Fruit fly (Drosophila melanogaster) whole organism, embryonic: Measurements from ENCODE around the gene pes.

Source experiments
- Abd-B ChIP-seq: fragments of 200-800 bp; sonication (Bioruptor generic); optimal IDR thresholded peaks from 2 replicates; lab custom pipeline; 2018; ENCODE audit warnings: missing biosample characterization, mild to moderate bottlenecking, missing genetic modification characterization, moderate library complexity
- Asciz ChIP-seq: fragments of 200-800 bp; sonication (Bioruptor generic); optimal IDR thresholded peaks from 2 replicates; lab custom pipeline; 2017; ENCODE audit warnings: missing biosample characterization, mild to moderate bottlenecking, missing genetic modification characterization, missing genetic modification reagents
- CG11560 ChIP-seq: fragments of 200-800 bp; sonication (Bioruptor generic); IDR thresholded peaks from 3 replicates; pipeline ENCODE4 v1.3.6; 2022; ENCODE audit warnings: missing biosample characterization, missing genetic modification characterization
- CG11695 ChIP-seq: fragments of 200-800 bp; sonication (Bioruptor generic); IDR thresholded peaks from 3 replicates; pipeline ENCODE4 v1.3.6; 2022; ENCODE audit warnings: missing biosample characterization, missing genetic modification characterization
- CG12219 ChIP-seq: fragments of 200-800 bp; sonication (Bioruptor generic); optimal IDR thresholded peaks from 3 replicates; lab custom pipeline; 2018; ENCODE audit warnings: missing biosample characterization, mild to moderate bottlenecking, missing genetic modification characterization
- CG12659 ChIP-seq: fragments of 200-800 bp; sonication (Bioruptor generic); optimal IDR thresholded peaks from 3 replicates; lab custom pipeline; 2017; ENCODE audit warnings: mild to moderate bottlenecking, missing biosample characterization, missing genetic modification reagents, missing genetic modification characterization
- CG13287 ChIP-seq: fragments of 200-800 bp; sonication (Bioruptor generic); IDR thresholded peaks from 2 replicates; pipeline ENCODE4 v1.3.6; 2022; ENCODE audit warnings: missing biosample characterization, missing genetic modification characterization; ENCODE audit not compliant: partially characterized antibody
- CG13775 ChIP-seq: fragments of 200-800 bp; sonication (Bioruptor generic); optimal IDR thresholded peaks from 3 replicates; lab custom pipeline; 2017; ENCODE audit warnings: missing biosample characterization, mild to moderate bottlenecking, missing genetic modification characterization
- CG14965 ChIP-seq: fragments of 200-800 bp; sonication (Bioruptor generic); optimal IDR thresholded peaks from 2 replicates; lab custom pipeline; 2016; ENCODE audit warnings: missing biosample characterization, missing genetic modification characterization, borderline replicate concordance
- CG15011 ChIP-seq: fragments of 200-800 bp; sonication (Bioruptor generic); optimal IDR thresholded peaks from 3 replicates; lab custom pipeline; 2018; ENCODE audit warnings: missing biosample characterization, mild to moderate bottlenecking, missing genetic modification characterization
- CG15514 ChIP-seq: fragments of 200-800 bp; sonication (Bioruptor generic); optimal IDR thresholded peaks from 3 replicates; lab custom pipeline; 2017; ENCODE audit warnings: missing biosample characterization, missing genetic modification characterization, mild to moderate bottlenecking, moderate library complexity, missing genetic modification reagents
- CG15601 ChIP-seq: fragments of 200-800 bp; sonication (Bioruptor generic); optimal IDR thresholded peaks from 3 replicates; lab custom pipeline; 2019; ENCODE audit warnings: missing biosample characterization, mild to moderate bottlenecking, missing genetic modification characterization, moderate library complexity
- CG1647 ChIP-seq: fragments of 200-800 bp; sonication (Bioruptor generic); optimal IDR thresholded peaks from 3 replicates; lab custom pipeline; 2016; ENCODE audit warnings: missing biosample characterization, missing genetic modification characterization
- CG18619 ChIP-seq: fragments of 200-800 bp; sonication (Bioruptor generic); optimal IDR thresholded peaks from 3 replicates; lab custom pipeline; 2017; ENCODE audit warnings: missing biosample characterization, mild to moderate bottlenecking, missing genetic modification characterization
- CG32772 ChIP-seq: fragments of 200-800 bp; sonication (Bioruptor generic); IDR thresholded peaks from 2 replicates; pipeline ENCODE4 v1.3.6; 2022; ENCODE audit warnings: missing biosample characterization, missing genetic modification characterization
- CG34422 ChIP-seq: fragments of 200-800 bp; sonication (Bioruptor generic); IDR thresholded peaks from 3 replicates; pipeline ENCODE4 v1.3.6; 2022; ENCODE audit warnings: missing biosample characterization, missing genetic modification characterization
- CG4282 ChIP-seq: fragments of 200-800 bp; sonication (Bioruptor generic); optimal IDR thresholded peaks from 2 replicates; lab custom pipeline; 2016; ENCODE audit warnings: missing biosample characterization, missing genetic modification characterization
- CG4617 ChIP-seq: fragments of 200-800 bp; sonication (Bioruptor generic); optimal IDR thresholded peaks from 3 replicates; lab custom pipeline; 2016; ENCODE audit warnings: missing biosample characterization, missing genetic modification characterization, borderline replicate concordance
- CG4730 ChIP-seq: fragments of 200-800 bp; sonication (Bioruptor generic); IDR thresholded peaks from 2 replicates; pipeline ENCODE4 v1.3.6; 2022; ENCODE audit warnings: missing biosample characterization, missing genetic modification characterization
- CG6791 ChIP-seq: fragments of 200-800 bp; sonication (Bioruptor generic); IDR thresholded peaks from 3 replicates; pipeline ENCODE4 v1.3.6; 2022; ENCODE audit warnings: missing biosample characterization, missing genetic modification characterization; ENCODE audit not compliant: partially characterized antibody
- CG6813 ChIP-seq: fragments of 200-800 bp; sonication (Bioruptor generic); optimal IDR thresholded peaks from 2 replicates; lab custom pipeline; 2017; ENCODE audit warnings: missing biosample characterization, missing genetic modification characterization, mild to moderate bottlenecking, moderate library complexity, missing genetic modification reagents
- CG7987 ChIP-seq: fragments of 200-800 bp; sonication (Bioruptor generic); optimal IDR thresholded peaks from 2 replicates; lab custom pipeline; 2018; ENCODE audit warnings: missing biosample characterization, mild to moderate bottlenecking, missing genetic modification characterization, moderate library complexity
- CTCF ChIP-seq: fragments of 200-800 bp; sonication (Bioruptor generic); optimal IDR thresholded peaks from 2 replicates; lab custom pipeline; 2017; ENCODE audit warnings: missing biosample characterization, mild to moderate bottlenecking, missing genetic modification characterization, moderate library complexity
- CoRest ChIP-seq: fragments of 200-800 bp; sonication (Bioruptor generic); optimal IDR thresholded peaks from 3 replicates; lab custom pipeline; 2018; ENCODE audit warnings: missing biosample characterization, mild to moderate bottlenecking, missing genetic modification characterization, moderate library complexity
- Dref ChIP-seq: fragments of 200-800 bp; sonication (Bioruptor generic); IDR thresholded peaks from 2 replicates; pipeline ENCODE4 v1.3.6; 2022; ENCODE audit warnings: missing biosample characterization, missing genetic modification characterization
- Fer3 ChIP-seq: fragments of 200-800 bp; sonication (Bioruptor generic); optimal IDR thresholded peaks from 2 replicates; lab custom pipeline; 2018; ENCODE audit warnings: missing biosample characterization, mild to moderate bottlenecking, missing genetic modification characterization, moderate library complexity
- HLH4C ChIP-seq: fragments of 200-800 bp; sonication (Bioruptor generic); IDR thresholded peaks from 3 replicates; pipeline ENCODE4 v1.3.6; 2022; ENCODE audit warnings: missing biosample characterization, missing genetic modification characterization; ENCODE audit not compliant: partially characterized antibody
- Lpt ChIP-seq: fragments of >200 bp; optimal IDR thresholded peaks from 2 replicates; lab custom pipeline; 2018; ENCODE audit warnings: missing biosample characterization, missing genetic modification characterization
- Mes4 ChIP-seq: fragments of 200-800 bp; sonication (Bioruptor generic); optimal IDR thresholded peaks from 2 replicates; lab custom pipeline; 2016; ENCODE audit warnings: missing biosample characterization, missing genetic modification characterization
- PHDP ChIP-seq: fragments of 200-800 bp; sonication (Bioruptor generic); optimal IDR thresholded peaks from 3 replicates; lab custom pipeline; 2018; ENCODE audit warnings: missing biosample characterization, mild to moderate bottlenecking, missing genetic modification characterization, moderate library complexity
- Sry-β ChIP-seq: fragments of 200-800 bp; sonication (Bioruptor generic); optimal IDR thresholded peaks from 2 replicates; lab custom pipeline; 2018; ENCODE audit warnings: missing biosample characterization, mild to moderate bottlenecking, missing genetic modification characterization, moderate library complexity
- aop ChIP-seq: fragments of 200-800 bp; sonication (Bioruptor generic); IDR thresholded peaks from 2 replicates; pipeline ENCODE4 v1.3.6; 2022; ENCODE audit warnings: missing biosample characterization, missing genetic modification characterization
- ash1 ChIP-seq: fragments of 200-800 bp; sonication (Bioruptor generic); optimal IDR thresholded peaks from 2 replicates; lab custom pipeline; 2018; ENCODE audit warnings: missing biosample characterization, mild to moderate bottlenecking, missing genetic modification characterization
- chn ChIP-seq: fragments of 200-800 bp; sonication (Bioruptor generic); optimal IDR thresholded peaks from 2 replicates; lab custom pipeline; 2016; ENCODE audit warnings: missing biosample characterization, missing genetic modification characterization
- disco-r ChIP-seq: fragments of 200-800 bp; sonication (Bioruptor generic); optimal IDR thresholded peaks from 2 replicates; lab custom pipeline; 2016; ENCODE audit warnings: missing biosample characterization, missing genetic modification characterization
- fu2 ChIP-seq: fragments of 200-800 bp; sonication (Bioruptor generic); optimal IDR thresholded peaks from 2 replicates; lab custom pipeline; 2016; ENCODE audit warnings: missing biosample characterization, missing genetic modification characterization
- gcm ChIP-seq: fragments of 200-800 bp; sonication (Bioruptor generic); optimal IDR thresholded peaks from 2 replicates; lab custom pipeline; 2019; ENCODE audit warnings: missing biosample characterization, mild to moderate bottlenecking, missing genetic modification characterization, moderate library complexity
- gcm2 ChIP-seq: fragments of 200-800 bp; sonication (Bioruptor generic); optimal IDR thresholded peaks from 2 replicates; lab custom pipeline; 2016; ENCODE audit warnings: missing biosample characterization, missing genetic modification characterization
- hbn ChIP-seq: fragments of 200-800 bp; sonication (Bioruptor generic); IDR thresholded peaks from 2 replicates; pipeline ENCODE4 v1.3.6; 2022; ENCODE audit warnings: missing biosample characterization, missing genetic modification characterization; ENCODE audit not compliant: partially characterized antibody
- jing ChIP-seq: fragments of 200-800 bp; sonication (Bioruptor generic); optimal IDR thresholded peaks from 2 replicates; lab custom pipeline; 2018; ENCODE audit warnings: missing biosample characterization, mild to moderate bottlenecking, missing genetic modification characterization
- kay ChIP-seq: fragments of 200-800 bp; sonication (Bioruptor generic); optimal IDR thresholded peaks from 2 replicates; lab custom pipeline; 2016; ENCODE audit warnings: missing biosample characterization, missing genetic modification characterization
- kni ChIP-seq: fragments of 200-800 bp; sonication (Bioruptor generic); optimal IDR thresholded peaks from 3 replicates; lab custom pipeline; 2017; ENCODE audit warnings: mild to moderate bottlenecking, missing biosample characterization, missing genetic modification reagents, missing genetic modification characterization
- lilli ChIP-seq: fragments of 200-800 bp; sonication (Bioruptor generic); optimal IDR thresholded peaks from 3 replicates; lab custom pipeline; 2016; ENCODE audit warnings: missing biosample characterization, missing genetic modification characterization
- nmo ChIP-seq: fragments of 200-800 bp; sonication (Bioruptor generic); optimal IDR thresholded peaks from 2 replicates; lab custom pipeline; 2018; ENCODE audit warnings: missing biosample characterization, mild to moderate bottlenecking, missing genetic modification characterization, moderate library complexity
- peb ChIP-seq: fragments of 200-800 bp; sonication (Bioruptor generic); IDR thresholded peaks from 2 replicates; pipeline ENCODE4 v1.3.6; 2022; ENCODE audit warnings: missing biosample characterization, missing genetic modification characterization
- pita ChIP-seq: fragments of 200-800 bp; sonication (Bioruptor generic); optimal IDR thresholded peaks from 2 replicates; lab custom pipeline; 2017; ENCODE audit warnings: missing biosample characterization, mild to moderate bottlenecking, missing genetic modification characterization
- rib ChIP-seq: fragments of 200-800 bp; sonication (Bioruptor generic); IDR thresholded peaks from 2 replicates; pipeline ENCODE4 v1.3.6; 2022; ENCODE audit warnings: missing biosample characterization, missing genetic modification characterization
- schlank ChIP-seq: fragments of 200-800 bp; sonication (Bioruptor generic); optimal IDR thresholded peaks from 2 replicates; lab custom pipeline; 2018; ENCODE audit warnings: missing biosample characterization, mild to moderate bottlenecking, missing genetic modification characterization
- wor ChIP-seq: fragments of 200-800 bp; sonication (Bioruptor generic); IDR thresholded peaks from 2 replicates; pipeline ENCODE4 v1.3.6; 2022; ENCODE audit warnings: missing biosample characterization, missing genetic modification characterization
- zen ChIP-seq: fragments of 200-800 bp; sonication (Bioruptor generic); optimal IDR thresholded peaks from 3 replicates; lab custom pipeline; 2018; ENCODE audit warnings: missing biosample characterization, mild to moderate bottlenecking, missing genetic modification characterization, moderate library complexity

Gene pes

dm6 chr2L:7964611-7965010 lies 29.4 kb downstream of the pes start (continued):
- peak; percentile 71 for TF ChIP-seq wor (GFP tag; lab: Robert Waterston, UW)
- TF ChIP-seq CG13775: peak; percentile 61
- peak; percentile 59 for TF ChIP-seq jing (GFP tag; lab: Kevin White, UChicago)
- TF ChIP-seq peb (GFP tag; lab: Robert Waterston, UW): peak; percentile 69; the same call in 1 of the 2 replicates
- TF ChIP-seq PHDP (tag; lab: Kevin White, UChicago): peak; percentile 74
- TF ChIP-seq CG12659: peak; percentile 59
- peak; percentile 66 for TF ChIP-seq chn (GFP tag; lab: Kevin White, UChicago)
- TF ChIP-seq Dref (GFP tag; lab: Robert Waterston, UW): no peak
- TF ChIP-seq CG11560: peak; percentile 48; the same call in 2 of the 3 replicates
- peak; percentile 62 for TF ChIP-seq lilli (GFP tag; lab: Kevin White, UChicago)
- TF ChIP-seq Sry-β (GFP tag; lab: Kevin White, UChicago): no peak
- peak; percentile 73 for TF ChIP-seq Mes4 (GFP tag; lab: Kevin White, UChicago)
- no peak for TF ChIP-seq schlank (tag; lab: Kevin White, UChicago)
- no peak for TF ChIP-seq pita (GFP tag; lab: Kevin White, UChicago)
- peak; percentile 73 for TF ChIP-seq Asciz (GFP tag; lab: Kevin White, UChicago)
- TF ChIP-seq CoRest (tag; lab: Kevin White, UChicago): peak; percentile 72
- no peak for TF ChIP-seq kni
- peak; percentile 25 for TF ChIP-seq CG4617 (GFP tag; lab: Kevin White, UChicago)
- no peak for TF ChIP-seq CG14965 (GFP tag; lab: Kevin White, UChicago)
- no peak for TF ChIP-seq CG4282
- TF ChIP-seq hbn (GFP tag; lab: Robert Waterston, UW): no peak
- peak; percentile 45 for TF ChIP-seq Abd-B
- TF ChIP-seq fu2 (GFP tag; lab: Kevin White, UChicago): peak; percentile 59
- TF ChIP-seq CG11695: peak; percentile 74
- peak; percentile 22 for TF ChIP-seq kay (GFP tag; lab: Kevin White, UChicago)
- peak; percentile 29 for TF ChIP-seq CG15514 (GFP tag; lab: Kevin White, UChicago)
- peak; percentile 71 for TF ChIP-seq aop (GFP tag; lab: Robert Waterston, UW)
- TF ChIP-seq CG6791 (GFP tag; lab: Robert Waterston, UW): no peak
- peak; percentile 31 for TF ChIP-seq zen (tag; lab: Kevin White, UChicago)
- peak; percentile 76 for TF ChIP-seq gcm (GFP tag; lab: Kevin White, UChicago)
- peak; percentile 77 for TF ChIP-seq CG32772 (GFP tag; lab: Robert Waterston, UW)
- TF ChIP-seq disco-r (GFP tag; lab: Kevin White, UChicago): peak; percentile 36
- TF ChIP-seq rib (GFP tag; lab: Robert Waterston, UW): 0 out of 2 replicates have a peak, but pooled peaks have one; percentile 25
- peak; percentile 24 for TF ChIP-seq CG1647
- no peak for TF ChIP-seq HLH4C (GFP tag; lab: Robert Waterston, UW)
- no peak for TF ChIP-seq ash1 (GFP tag; lab: Kevin White, UChicago)
- TF ChIP-seq Lpt (GFP tag; lab: Kevin White, UChicago): no peak
- peak; percentile 41 for TF ChIP-seq Fer3 (tag; lab: Kevin White, UChicago)
- peak; percentile 71 for TF ChIP-seq nmo (GFP tag; lab: Kevin White, UChicago)
- peak; percentile 69 for TF ChIP-seq CG4730 (GFP tag; lab: Robert Waterston, UW)
- peak; percentile 0 for TF ChIP-seq CG15011
- no peak for TF ChIP-seq gcm2 (GFP tag; lab: Kevin White, UChicago)
- TF ChIP-seq CG6813 (GFP tag; lab: Kevin White, UChicago): peak; percentile 31
- peak; percentile 46 for TF ChIP-seq CG18619
- TF ChIP-seq CG15601 (tag; lab: Kevin White, UChicago): peak; percentile 24
- peak; percentile 73 for TF ChIP-seq CG12219 (GFP tag; lab: Kevin White, UChicago)
- no peak for TF ChIP-seq CTCF (GFP tag; lab: Kevin White, UChicago)
- no peak for TF ChIP-seq CG13287 (GFP tag; lab: Robert Waterston, UW)
- no peak for TF ChIP-seq CG7987
- TF ChIP-seq CG34422: peak; percentile 82
